Worm (Caenorhabditis elegans) whole organism, L4/young adult: ENCODE measurements around the gene eyg-1.

Experiments used
- W03F9.2 ChIP-seq: fragments of 150-350 bp; optimal IDR thresholded peaks from 2 replicates; lab custom pipeline; 2014; ENCODE audit warnings: missing biosample characterization, missing genetic modification characterization
- dao-5 ChIP-seq: sonication (generic microtip); optimal IDR thresholded peaks from 2 replicates; lab custom pipeline; 2016; ENCODE audit warnings: missing genotype, missing genetic modification characterization, moderate library complexity, missing compliant biosample characterization
- him-1 ChIP-seq: sonication (generic microtip); optimal IDR thresholded peaks from 2 replicates; lab custom pipeline; 2016; ENCODE audit warnings: missing genotype, missing genetic modification reagents, missing genetic modification characterization, missing compliant biosample characterization

DNA sequence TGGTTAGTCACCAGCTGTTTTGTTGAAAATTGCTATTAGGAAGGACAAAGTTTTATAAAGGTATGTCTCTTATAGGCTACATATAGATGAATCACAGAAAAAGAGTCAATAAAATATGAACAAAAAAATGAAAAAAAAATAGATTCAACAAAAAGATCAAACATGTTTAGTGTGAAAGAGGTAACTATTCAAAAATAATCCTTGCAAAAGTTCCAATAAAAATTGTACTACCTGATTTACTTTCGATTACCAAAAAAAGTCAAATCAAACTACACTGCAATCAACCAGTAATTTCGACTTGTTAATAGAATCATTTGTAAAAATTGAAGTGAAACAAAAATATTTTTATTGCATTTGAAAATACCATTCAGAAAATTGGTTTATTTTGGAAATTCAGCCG is 23.2 kb upstream of the eyg-1 start, which contains the start of gene ZK938.10:
- TF ChIP-seq him-1 (tag; lab: Kevin White, UChicago), result no peak
- no peak for TF ChIP-seq dao-5 (tag; lab: Kevin White, UChicago)
- TF ChIP-seq W03F9.2 (tag; lab: Kevin White, UChicago), result no peak
